Fruit fly (Drosophila melanogaster) whole organism, embryonic: ENCODE results near the gene Sik2.

Source experiments
- Atf6 ChIP-seq: fragments of 200-800 bp; sonication (Bioruptor generic); IDR thresholded peaks from 2 replicates; pipeline ENCODE4 v1.3.6; 2022; ENCODE audit warnings: missing biosample characterization, missing genetic modification characterization
- BEAF-32 ChIP-seq: fragments of 200-800 bp; sonication (Bioruptor generic); optimal IDR thresholded peaks from 3 replicates; lab custom pipeline; 2017; ENCODE audit warnings: missing biosample characterization, missing genetic modification characterization, mild to moderate bottlenecking, moderate library complexity, missing genetic modification reagents
- CG10462 ChIP-seq: fragments of 200-800 bp; sonication (Bioruptor generic); optimal IDR thresholded peaks from 2 replicates; lab custom pipeline; 2016; ENCODE audit warnings: missing biosample characterization, missing genetic modification characterization
- CG10543 ChIP-seq: fragments of 200-800 bp; sonication (Bioruptor generic); optimal IDR thresholded peaks from 3 replicates; lab custom pipeline; 2017; ENCODE audit warnings: missing biosample characterization, mild to moderate bottlenecking, missing genetic modification characterization, moderate library complexity
- CG11398 ChIP-seq: fragments of 200-800 bp; sonication (Bioruptor generic); optimal IDR thresholded peaks from 2 replicates; lab custom pipeline; 2016; ENCODE audit warnings: missing biosample characterization, missing genetic modification characterization
- CG12155 ChIP-seq: fragments of 200-800 bp; sonication (Bioruptor generic); optimal IDR thresholded peaks from 3 replicates; lab custom pipeline; 2016; ENCODE audit warnings: missing biosample characterization, missing genetic modification characterization
- CG13123 ChIP-seq: fragments of 200-800 bp; sonication (Bioruptor generic); optimal IDR thresholded peaks from 2 replicates; lab custom pipeline; 2016; ENCODE audit warnings: missing biosample characterization, missing genetic modification characterization
- CG14050 ChIP-seq: fragments of 200-800 bp; sonication (Bioruptor generic); IDR thresholded peaks from 3 replicates; pipeline ENCODE4 v1.3.6; 2022; ENCODE audit warnings: missing biosample characterization, missing genetic modification characterization
- CG14710 ChIP-seq: fragments of 200-800 bp; sonication (Bioruptor generic); optimal IDR thresholded peaks from 3 replicates; lab custom pipeline; 2019; ENCODE audit warnings: missing biosample characterization, mild to moderate bottlenecking, missing genetic modification characterization, moderate library complexity
- CG15269 ChIP-seq: fragments of 200-800 bp; sonication (Bioruptor generic); optimal IDR thresholded peaks from 2 replicates; lab custom pipeline; 2018; ENCODE audit warnings: missing biosample characterization, mild to moderate bottlenecking, missing genetic modification characterization, moderate library complexity
- CG1529 ChIP-seq: fragments of 200-800 bp; sonication (Bioruptor generic); optimal IDR thresholded peaks from 3 replicates; lab custom pipeline; 2018; ENCODE audit warnings: missing biosample characterization, missing genetic modification characterization
- CG17612 ChIP-seq: fragments of 200-800 bp; sonication (Bioruptor generic); IDR thresholded peaks from 2 replicates; pipeline ENCODE4 v1.3.6; 2022; ENCODE audit warnings: missing biosample characterization, missing genetic modification characterization
- CG18619 ChIP-seq: fragments of 200-800 bp; sonication (Bioruptor generic); optimal IDR thresholded peaks from 3 replicates; lab custom pipeline; 2017; ENCODE audit warnings: missing biosample characterization, mild to moderate bottlenecking, missing genetic modification characterization
- CG30020 ChIP-seq: fragments of 200-800 bp; optimal IDR thresholded peaks from 2 replicates; lab custom pipeline; 2019; ENCODE audit warnings: missing biosample characterization, mild to moderate bottlenecking, missing genetic modification characterization, moderate library complexity
- CG42726 ChIP-seq: fragments of 200-800 bp; sonication (Bioruptor generic); IDR thresholded peaks from 2 replicates; pipeline ENCODE4 v1.3.6; 2022; ENCODE audit warnings: missing biosample characterization, missing genetic modification characterization; ENCODE audit not compliant: partially characterized antibody
- CG4617 ChIP-seq: fragments of 200-800 bp; sonication (Bioruptor generic); optimal IDR thresholded peaks from 3 replicates; lab custom pipeline; 2016; ENCODE audit warnings: missing biosample characterization, missing genetic modification characterization, borderline replicate concordance
- CG5180 ChIP-seq: fragments of 200-800 bp; sonication (Bioruptor generic); optimal IDR thresholded peaks from 3 replicates; lab custom pipeline; 2017; ENCODE audit warnings: missing biosample characterization, missing genetic modification characterization, mild to moderate bottlenecking, moderate library complexity, missing genetic modification reagents
- CG5953 ChIP-seq: fragments of 200-800 bp; sonication (Bioruptor generic); IDR thresholded peaks from 2 replicates; pipeline ENCODE4 v1.3.6; 2022; ENCODE audit warnings: missing biosample characterization, missing genetic modification characterization
- CG7271 ChIP-seq: fragments of 200-800 bp; sonication (Bioruptor generic); optimal IDR thresholded peaks from 2 replicates; lab custom pipeline; 2018; ENCODE audit warnings: missing biosample characterization, mild to moderate bottlenecking, missing genetic modification characterization, moderate library complexity
- CG7786 ChIP-seq: fragments of 200-800 bp; sonication (Bioruptor generic); optimal IDR thresholded peaks from 2 replicates; lab custom pipeline; 2016; ENCODE audit warnings: missing biosample characterization, missing genetic modification characterization
- D19A ChIP-seq: fragments of 200-800 bp; optimal IDR thresholded peaks from 3 replicates; lab custom pipeline; 2019; ENCODE audit warnings: missing biosample characterization, mild to moderate bottlenecking, missing genetic modification characterization, moderate library complexity
- Dll ChIP-seq: fragments of 200-800 bp; sonication (Bioruptor generic); IDR thresholded peaks from 4 replicates; pipeline ENCODE4 v1.3.6; 2022; ENCODE audit warnings: missing biosample characterization, missing genetic modification characterization; ENCODE audit not compliant: partially characterized antibody
- Dp ChIP-seq: fragments of 200-800 bp; sonication (Bioruptor generic); optimal IDR thresholded peaks from 2 replicates; lab custom pipeline; 2018; ENCODE audit warnings: missing biosample characterization, mild to moderate bottlenecking, missing genetic modification characterization, moderate library complexity
- Fer1 ChIP-seq: fragments of 200-800 bp; sonication (Bioruptor generic); optimal IDR thresholded peaks from 2 replicates; lab custom pipeline; 2017; ENCODE audit warnings: missing biosample characterization, mild to moderate bottlenecking, missing genetic modification characterization
- Fer2 ChIP-seq: fragments of 200-800 bp; sonication (Bioruptor generic); optimal IDR thresholded peaks from 2 replicates; lab custom pipeline; 2018; ENCODE audit warnings: missing biosample characterization, mild to moderate bottlenecking, missing genetic modification characterization, moderate library complexity
- Hr51 ChIP-seq, 2 experiments: fragments of 200-800 bp; sonication (Bioruptor generic); optimal IDR thresholded peaks; 2 replicates in 1 of 2; 3 replicates in 1 of 2; lab custom pipeline; 2016 to 2018; ENCODE audit warnings: missing biosample characterization in 2 of 2, missing genetic modification characterization in 2 of 2, mild to moderate bottlenecking in 1 of 2, moderate library complexity in 1 of 2
- MTF-1 ChIP-seq: fragments of 200-800 bp; sonication (Bioruptor generic); optimal IDR thresholded peaks from 2 replicates; lab custom pipeline; 2018; ENCODE audit warnings: missing biosample characterization, mild to moderate bottlenecking, missing genetic modification characterization, borderline replicate concordance
- Max ChIP-seq: fragments of 200-800 bp; sonication (Bioruptor generic); optimal IDR thresholded peaks from 2 replicates; lab custom pipeline; 2016; ENCODE audit warnings: missing biosample characterization, mild to moderate bottlenecking, missing genetic modification characterization
- Sry-β ChIP-seq: fragments of 200-800 bp; sonication (Bioruptor generic); optimal IDR thresholded peaks from 2 replicates; lab custom pipeline; 2018; ENCODE audit warnings: missing biosample characterization, mild to moderate bottlenecking, missing genetic modification characterization, moderate library complexity
- Stat92E ChIP-seq, 3 experiments: fragments of >200 bp in 2 of 3; fragments of 200-800 bp in 1 of 3; sonication (Bioruptor generic) in 1 of 3; optimal IDR thresholded peaks; 2 replicates each; lab custom pipeline; 2017 to 2019; ENCODE audit warnings: missing biosample characterization in 3 of 3, missing genetic modification characterization in 3 of 3, mild to moderate bottlenecking in 1 of 3, moderate library complexity in 1 of 3
- Tbp ChIP-seq: fragments of >200 bp; optimal IDR thresholded peaks from 2 replicates; lab custom pipeline; 2018; ENCODE audit warnings: missing biosample characterization, missing genetic modification characterization
- ash1 ChIP-seq: fragments of 200-800 bp; sonication (Bioruptor generic); optimal IDR thresholded peaks from 2 replicates; lab custom pipeline; 2018; ENCODE audit warnings: missing biosample characterization, mild to moderate bottlenecking, missing genetic modification characterization
- bab2 ChIP-seq: fragments of 200-800 bp; sonication (Bioruptor generic); optimal IDR thresholded peaks from 2 replicates; lab custom pipeline; 2016; ENCODE audit warnings: missing biosample characterization, missing genetic modification characterization
- bigmax ChIP-seq: fragments of 200-800 bp; sonication (Bioruptor generic); optimal IDR thresholded peaks from 2 replicates; lab custom pipeline; 2018; ENCODE audit warnings: missing biosample characterization, mild to moderate bottlenecking, missing genetic modification characterization
- croc ChIP-seq: fragments of 200-800 bp; sonication (Bioruptor generic); conservative IDR thresholded peaks from 3 replicates; pipeline ENCODE4 v1.3.6; 2022; ENCODE audit warnings: missing biosample characterization, missing genetic modification characterization
- dimm ChIP-seq: fragments of 200-800 bp; sonication (Bioruptor generic); IDR thresholded peaks from 2 replicates; pipeline ENCODE4 v1.3.6; 2022; ENCODE audit warnings: missing biosample characterization, missing genetic modification characterization
- dmrt99B ChIP-seq: fragments of 200-800 bp; sonication (Bioruptor generic); optimal IDR thresholded peaks from 2 replicates; lab custom pipeline; 2018; ENCODE audit warnings: missing biosample characterization, mild to moderate bottlenecking, missing genetic modification characterization, moderate library complexity
- fu2 ChIP-seq: fragments of 200-800 bp; sonication (Bioruptor generic); optimal IDR thresholded peaks from 2 replicates; lab custom pipeline; 2016; ENCODE audit warnings: missing biosample characterization, missing genetic modification characterization
- her ChIP-seq: fragments of 200-800 bp; sonication (Bioruptor generic); optimal IDR thresholded peaks from 2 replicates; lab custom pipeline; 2016; ENCODE audit warnings: missing biosample characterization, missing genetic modification characterization
- jigr1 ChIP-seq: fragments of 200-800 bp; sonication (Bioruptor generic); IDR thresholded peaks from 3 replicates; pipeline ENCODE4 v1.3.6; 2022; ENCODE audit warnings: missing biosample characterization, missing genetic modification characterization
- nerfin-2 ChIP-seq: fragments of 200-800 bp; sonication (Bioruptor generic); IDR thresholded peaks from 2 replicates; pipeline ENCODE4 v1.3.6; 2022; ENCODE audit warnings: missing biosample characterization, missing genetic modification characterization; ENCODE audit not compliant: partially characterized antibody
- nmo ChIP-seq: fragments of 200-800 bp; sonication (Bioruptor generic); optimal IDR thresholded peaks from 2 replicates; lab custom pipeline; 2018; ENCODE audit warnings: missing biosample characterization, mild to moderate bottlenecking, missing genetic modification characterization, moderate library complexity
- pho ChIP-seq: fragments of 200-800 bp; sonication (Bioruptor generic); optimal IDR thresholded peaks from 2 replicates; lab custom pipeline; 2016; ENCODE audit warnings: missing biosample characterization, missing genetic modification characterization
- rib ChIP-seq: fragments of 200-800 bp; sonication (Bioruptor generic); IDR thresholded peaks from 2 replicates; pipeline ENCODE4 v1.3.6; 2022; ENCODE audit warnings: missing biosample characterization, missing genetic modification characterization
- sc ChIP-seq, 3 experiments: fragments of >200 bp in 2 of 3; fragments of 200-800 bp in 1 of 3; sonication (Bioruptor generic) in 1 of 3; optimal IDR thresholded peaks; 2 replicates in 2 of 3; 3 replicates in 1 of 3; lab custom pipeline; 2017; ENCODE audit warnings: mild to moderate bottlenecking in 1 of 3, missing biosample characterization in 1 of 3, missing genetic modification characterization in 1 of 3, missing genetic modification reagents in 1 of 3
- unpg ChIP-seq: fragments of 200-800 bp; sonication (Bioruptor generic); optimal IDR thresholded peaks from 3 replicates; lab custom pipeline; 2018; ENCODE audit warnings: missing biosample characterization, mild to moderate bottlenecking, missing genetic modification characterization, moderate library complexity
- zen ChIP-seq: fragments of 200-800 bp; sonication (Bioruptor generic); optimal IDR thresholded peaks from 3 replicates; lab custom pipeline; 2018; ENCODE audit warnings: missing biosample characterization, mild to moderate bottlenecking, missing genetic modification characterization, moderate library complexity

Sik2 gene

DNA sequence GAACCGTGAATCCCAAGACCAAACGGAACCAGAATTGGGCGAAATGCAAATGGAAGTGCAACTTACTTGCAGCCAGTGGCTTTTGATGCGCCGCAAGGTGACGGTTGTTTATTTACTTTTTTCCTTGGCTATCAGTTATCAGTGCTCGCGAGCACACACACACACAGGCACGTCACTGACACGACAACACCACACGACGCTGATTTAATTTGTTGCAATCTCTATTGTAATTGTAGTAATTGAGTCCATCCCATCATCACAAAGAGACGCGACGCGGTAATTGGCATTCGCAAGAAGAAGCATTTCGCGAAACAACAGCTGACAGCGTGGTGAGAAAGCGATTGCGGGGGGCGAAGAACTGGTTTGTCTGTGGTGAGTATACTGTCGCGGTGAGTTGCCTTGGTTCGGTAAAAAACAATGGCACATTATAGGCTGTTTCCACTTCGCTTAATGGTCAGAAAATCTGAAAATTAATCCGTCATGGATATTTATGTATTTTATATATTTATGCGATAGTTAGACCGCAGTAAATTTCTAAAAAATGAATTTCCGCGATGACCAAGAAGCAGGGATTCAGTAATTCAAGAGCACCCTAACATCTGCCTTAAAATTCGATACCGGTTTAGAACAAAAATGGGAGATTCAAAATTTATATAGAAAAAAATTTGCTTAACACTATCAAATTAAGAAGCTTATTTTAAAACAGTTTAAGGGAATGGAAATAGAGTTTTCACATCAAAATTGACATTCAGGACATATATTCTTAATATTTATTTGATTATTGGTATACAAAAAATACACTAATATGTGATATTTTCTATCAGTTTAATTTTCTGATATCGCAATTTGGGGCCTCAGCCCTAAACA is 19.5 kb downstream of the Sik2 start, which contains the start of the genes Actn and usp (continued):
- TF ChIP-seq jigr1 (GFP tag; lab: Robert Waterston, UW) (no peak), CG5953 (no peak), CG10543 (GFP tag; lab: Kevin White, UChicago) (no peak), Sry-β (no peak), fu2 (GFP tag; lab: Kevin White, UChicago) (no peak), CG30020 (tag; lab: Kevin White, UChicago) (peak; percentile 91), Max (no peak), dmrt99B (tag; lab: Kevin White, UChicago) (peak; percentile 22), dimm (GFP tag; lab: Robert Waterston, UW) (no peak), her (GFP tag; lab: Kevin White, UChicago) (no peak), zen (tag; lab: Kevin White, UChicago) (peak; percentile 38), Dll (no peak), CG7786 (GFP tag; lab: Kevin White, UChicago) (no peak), CG11398 (no peak), croc (no peak), Tbp (no peak), Hr51 (GFP tag; optimal IDR thresholded peaks at IDR 0.05; lab: Kevin White, UChicago) (peak in 1 of 2 experiments; percentile 28), CG15269 (tag; lab: Kevin White, UChicago) (peak; percentile 31), D19A (tag; lab: Kevin White, UChicago) (peak; percentile 40), Fer1 (GFP tag; lab: Kevin White, UChicago) (no peak), sc (optimal IDR thresholded peaks at IDR 0.05; lab: Kevin White, UChicago) (no peak), sc (GFP tag; optimal IDR thresholded peaks at IDR 0.05; lab: Kevin White, UChicago) (no peak), CG10462 (no peak), CG4617 (no peak), bab2 (GFP tag; lab: Kevin White, UChicago) (no peak), Stat92E (GFP tag; optimal IDR thresholded peaks at IDR 0.05; lab: Kevin White, UChicago) (peak in 1 of 3 experiments; percentile 80), CG13123 (GFP tag; lab: Kevin White, UChicago) (no peak), CG14050 (no peak), Atf6 (GFP tag; lab: Robert Waterston, UW) (no peak), CG12155 (GFP tag; lab: Kevin White, UChicago) (peak; percentile 18), CG17612 (GFP tag; lab: Robert Waterston, UW) (no peak), CG42726 (GFP tag; lab: Robert Waterston, UW) (no peak), MTF-1 (no peak), BEAF-32 (peak; percentile 41), CG7271 (tag; lab: Kevin White, UChicago) (no peak), pho (GFP tag; lab: Kevin White, UChicago) (no peak), unpg (GFP tag; lab: Kevin White, UChicago) (peak; percentile 43), CG5180 (GFP tag; lab: Kevin White, UChicago) (no peak), bigmax (GFP tag; lab: Kevin White, UChicago) (no peak), nerfin-2 (GFP tag; lab: Robert Waterston, UW) (no peak), Fer2 (tag; lab: Kevin White, UChicago) (no peak), Dp (GFP tag; lab: Kevin White, UChicago) (no peak), nmo (peak; percentile 44), rib (peak; percentile 94), CG14710 (tag; lab: Kevin White, UChicago) (peak; percentile 47), CG18619 (GFP tag; lab: Kevin White, UChicago) (no peak), CG1529 (GFP tag; lab: Kevin White, UChicago) (no peak), ash1 (no peak)
